Worm (Caenorhabditis elegans) whole organism, L1 larva: ENCODE results near the gene srx-128.

ENCODE experiments used
- egl-13 ChIP-seq: sonication (generic microtip); optimal IDR thresholded peaks from 2 replicates; lab custom pipeline; 2016; ENCODE audit warnings: missing genotype, missing genetic modification reagents, missing genetic modification characterization, missing compliant biosample characterization
- egl-27 ChIP-seq, 2 experiments: fragments of 150-350 bp in 1 of 2; sonication (generic microtip); optimal IDR thresholded peaks; 3 replicates each; lab custom pipeline; 2017 to 2018; ENCODE audit warnings: missing biosample characterization in 2 of 2, missing genetic modification characterization in 2 of 2, missing genetic modification reagents in 2 of 2
- fkh-10 ChIP-seq: sonication (generic microtip); optimal IDR thresholded peaks from 2 replicates; lab custom pipeline; 2017; ENCODE audit warnings: missing biosample characterization, missing genetic modification reagents, missing genetic modification characterization
- irx-1 ChIP-seq: sonication (generic microtip); optimal IDR thresholded peaks from 2 replicates; lab custom pipeline; 2016; ENCODE audit warnings: missing genetic modification characterization, missing compliant biosample characterization
- lin-35 ChIP-seq, 2 experiments: fragments of 150-350 bp; optimal IDR thresholded peaks; 2 replicates each; lab custom pipeline; 2014; ENCODE audit warnings: missing biosample characterization in 2 of 2, missing genetic modification characterization in 2 of 2, missing genetic modification reagents in 2 of 2
- nhr-11 ChIP-seq: fragments of 150-350 bp; optimal IDR thresholded peaks from 2 replicates; lab custom pipeline; 2014; ENCODE audit warnings: missing biosample characterization, missing genetic modification characterization
- nhr-20 ChIP-seq: sonication (generic microtip); optimal IDR thresholded peaks from 2 replicates; lab custom pipeline; 2016; ENCODE audit warnings: mild to moderate bottlenecking, missing genetic modification characterization, missing compliant biosample characterization
- nhr-76 ChIP-seq: sonication (generic microtip); optimal IDR thresholded peaks from 2 replicates; lab custom pipeline; 2017; ENCODE audit warnings: missing biosample characterization, missing genetic modification characterization
- snpc-4 ChIP-seq: fragments of 150-350 bp; optimal IDR thresholded peaks from 2 replicates; lab custom pipeline; 2014; ENCODE audit warnings: missing biosample characterization, missing genetic modification characterization
- sptf-1 ChIP-seq: fragments of 150-350 bp; optimal IDR thresholded peaks from 2 replicates; lab custom pipeline; 2014; ENCODE audit warnings: missing biosample characterization, missing genetic modification characterization
- unc-130 ChIP-seq: fragments of 150-350 bp; optimal IDR thresholded peaks from 2 replicates; lab custom pipeline; 2017; ENCODE audit warnings: missing biosample characterization, missing genetic modification characterization, inconsistent platforms
- unc-30 ChIP-seq: sonication (generic microtip); optimal IDR thresholded peaks from 2 replicates; lab custom pipeline; 2017; ENCODE audit warnings: missing biosample characterization, missing genetic modification characterization
- unc-62 ChIP-seq: fragments of 150-350 bp; optimal IDR thresholded peaks from 2 replicates; lab custom pipeline; 2014; ENCODE audit warnings: missing biosample characterization, missing genetic modification reagents, missing genetic modification characterization
- zag-1 ChIP-seq: fragments of 150-350 bp; optimal IDR thresholded peaks from 2 replicates; lab custom pipeline; 2014; ENCODE audit warnings: missing biosample characterization, missing genetic modification characterization

DNA sequence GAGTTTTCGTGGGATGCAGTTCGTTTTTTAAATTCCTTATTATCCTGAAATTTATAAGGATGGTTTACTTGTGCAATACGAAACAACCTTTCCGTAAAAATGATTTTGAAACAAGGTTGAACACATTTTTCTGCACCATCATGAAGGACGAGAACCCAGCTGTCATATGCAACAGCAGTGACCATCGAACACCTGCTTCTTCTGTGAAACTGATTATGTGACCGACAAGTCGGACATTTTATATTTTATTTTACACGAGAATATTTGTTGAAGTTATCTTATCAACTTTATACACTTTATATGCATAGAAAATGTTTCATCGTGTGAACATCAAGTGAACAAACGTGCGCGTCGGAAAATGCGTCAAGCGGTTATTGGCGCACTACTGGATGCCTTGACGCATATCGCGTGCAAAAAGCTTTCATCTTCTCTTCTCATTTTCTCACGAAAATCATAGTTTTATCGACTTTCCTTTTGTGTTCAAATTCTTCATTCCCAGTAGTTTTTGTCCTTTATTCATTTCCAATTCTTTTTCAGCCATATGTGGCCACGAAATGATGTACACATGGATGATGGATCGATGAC, 18.4 kb upstream of the srx-128 start, which contains the start of gene sel-10:
- peak; percentile 9 for TF ChIP-seq nhr-11
- TF ChIP-seq sptf-1 (tag; lab: Kevin White, UChicago) = no peak
- no peak for TF ChIP-seq nhr-76 (tag; lab: Kevin White, UChicago)
- TF ChIP-seq unc-62 = no peak
- TF ChIP-seq egl-13 (tag; lab: Kevin White, UChicago) = peak; percentile 9
- TF ChIP-seq unc-30 (tag; lab: Kevin White, UChicago) = no peak
- TF ChIP-seq unc-130 (tag; lab: Kevin White, UChicago) = peak; percentile 80
- TF ChIP-seq egl-27 (tag; optimal IDR thresholded peaks at IDR 0.05; lab: Kevin White, UChicago) = no peak
- peak; percentile 73 for TF ChIP-seq snpc-4 (tag; lab: Kevin White, UChicago)
- TF ChIP-seq nhr-20 (tag; lab: Kevin White, UChicago) = peak; percentile 83
- TF ChIP-seq zag-1 (tag; lab: Kevin White, UChicago) = no peak
- no peak for TF ChIP-seq fkh-10 (GFP tag; lab: Kevin White, UChicago)
- TF ChIP-seq lin-35 (GFP tag; optimal IDR thresholded peaks at IDR 0.05; lab: Kevin White, UChicago) = peak; percentile 78 to 84
- peak; percentile 64 for TF ChIP-seq irx-1 (tag; lab: Kevin White, UChicago)
